Worm (Caenorhabditis elegans) whole organism, L3 larva: ENCODE data around the gene cpt-3.
"Not testable (repeated sequence)": the region's sequence is repeated elsewhere in the genome, so short reads cannot be mapped to it uniquely, and the experiment has no call there.

Experiments used
- R02D3.7 ChIP-seq: fragments of 150-350 bp; optimal IDR thresholded peaks from 2 replicates; lab custom pipeline; 2014; ENCODE audit warnings: missing biosample characterization, missing genetic modification characterization
- ZK546.5 ChIP-seq: sonication (generic microtip); optimal IDR thresholded peaks from 2 replicates; lab custom pipeline; 2017; ENCODE audit warnings: missing biosample characterization, missing genetic modification characterization
- ama-1 ChIP-seq: fragments of 150-350 bp; optimal IDR thresholded peaks from 2 replicates; lab custom pipeline; 2018
- ceh-28 ChIP-seq: fragments of 150-350 bp; optimal IDR thresholded peaks from 2 replicates; lab custom pipeline; 2014; ENCODE audit warnings: missing biosample characterization, missing genetic modification reagents, missing genetic modification characterization
- ceh-82 ChIP-seq: fragments of 150-350 bp; optimal IDR thresholded peaks from 2 replicates; lab custom pipeline; 2014; ENCODE audit warnings: missing biosample characterization, missing genetic modification characterization
- ceh-9 ChIP-seq: sonication (generic microtip); optimal IDR thresholded peaks from 2 replicates; lab custom pipeline; 2018; ENCODE audit warnings: missing biosample characterization, missing genetic modification characterization
- daf-12 ChIP-seq: fragments of 150-350 bp; optimal IDR thresholded peaks from 2 replicates; lab custom pipeline; 2014; ENCODE audit warnings: missing biosample characterization, missing genetic modification reagents, missing genetic modification characterization
- egl-27 ChIP-seq: sonication (generic microtip); optimal IDR thresholded peaks from 4 replicates; lab custom pipeline; 2017; ENCODE audit warnings: missing biosample characterization, missing genetic modification reagents, missing genetic modification characterization
- egl-5 ChIP-seq: fragments of 150-350 bp; optimal IDR thresholded peaks from 2 replicates; lab custom pipeline; 2017; ENCODE audit warnings: missing biosample characterization, missing genetic modification reagents, missing genetic modification characterization, inconsistent platforms
- elt-1 ChIP-seq: fragments of 150-350 bp; optimal IDR thresholded peaks from 2 replicates; lab custom pipeline; 2014; ENCODE audit warnings: missing biosample characterization, missing genetic modification characterization
- elt-2 ChIP-seq: sonication (generic microtip); optimal IDR thresholded peaks from 2 replicates; lab custom pipeline; 2016; ENCODE audit warnings: missing genetic modification reagents, mild to moderate bottlenecking, missing genetic modification characterization, missing compliant biosample characterization
- elt-3 ChIP-seq, 3 experiments: fragments of 150-350 bp in 1 of 3; sonication (generic microtip) in 2 of 3; optimal IDR thresholded peaks; 2 replicates in 2 of 3; 4 replicates in 1 of 3; lab custom pipeline; 2014 to 2017; ENCODE audit warnings: missing biosample characterization in 3 of 3, missing genetic modification characterization in 3 of 3
- eor-1 ChIP-seq, 2 experiments: fragments of 150-350 bp; optimal IDR thresholded peaks; 2 replicates each; lab custom pipeline; 2014 to 2018; ENCODE audit warnings: missing biosample characterization in 2 of 2, missing genetic modification characterization in 2 of 2
- fkh-10 ChIP-seq: sonication (generic microtip); optimal IDR thresholded peaks from 2 replicates; lab custom pipeline; 2017; ENCODE audit warnings: missing biosample characterization, missing genetic modification reagents, missing genetic modification characterization
- fkh-2 ChIP-seq: fragments of 150-350 bp; optimal IDR thresholded peaks from 2 replicates; lab custom pipeline; 2014; ENCODE audit warnings: missing biosample characterization, missing genetic modification reagents, missing genetic modification characterization
- fos-1 ChIP-seq: fragments of 150-350 bp; optimal IDR thresholded peaks from 2 replicates; lab custom pipeline; 2014; ENCODE audit warnings: missing biosample characterization, missing genetic modification characterization
- jun-1 ChIP-seq: fragments of 150-350 bp; optimal IDR thresholded peaks from 2 replicates; lab custom pipeline; 2014; ENCODE audit warnings: missing biosample characterization, missing genetic modification reagents, missing genetic modification characterization
- lin-15B ChIP-seq: fragments of 150-350 bp; optimal IDR thresholded peaks from 2 replicates; lab custom pipeline; 2014; ENCODE audit warnings: missing biosample characterization, missing genetic modification characterization
- lin-39 ChIP-seq: fragments of 150-350 bp; optimal IDR thresholded peaks from 2 replicates; lab custom pipeline; 2018; ENCODE audit warnings: missing biosample characterization, missing genetic modification reagents, missing genetic modification characterization
- lsy-12 ChIP-seq: sonication (generic microtip); optimal IDR thresholded peaks from 2 replicates; lab custom pipeline; 2016; ENCODE audit warnings: mild to moderate bottlenecking, missing genetic modification characterization, missing compliant biosample characterization
- mdl-1 ChIP-seq: fragments of 150-350 bp; optimal IDR thresholded peaks from 2 replicates; lab custom pipeline; 2014; ENCODE audit warnings: missing biosample characterization, missing genetic modification characterization
- nfya-1 ChIP-seq: sonication (generic microtip); optimal IDR thresholded peaks from 2 replicates; lab custom pipeline; 2017; ENCODE audit warnings: missing genetic modification characterization, mild to moderate bottlenecking, missing compliant biosample characterization, antibody characterized with exemption, moderate library complexity; ENCODE audit not compliant: insufficient read depth
- nhr-11 ChIP-seq: fragments of 150-350 bp; optimal IDR thresholded peaks from 2 replicates; lab custom pipeline; 2014; ENCODE audit warnings: missing biosample characterization, missing genetic modification characterization
- nhr-12 ChIP-seq: fragments of 150-350 bp; optimal IDR thresholded peaks from 2 replicates; lab custom pipeline; 2014; ENCODE audit warnings: missing biosample characterization, missing genetic modification characterization
- nhr-237 ChIP-seq: fragments of 150-350 bp; optimal IDR thresholded peaks from 2 replicates; lab custom pipeline; 2014; ENCODE audit warnings: missing biosample characterization, missing genetic modification characterization
- nhr-28 ChIP-seq: fragments of 150-350 bp; optimal IDR thresholded peaks from 2 replicates; lab custom pipeline; 2014; ENCODE audit warnings: missing biosample characterization, missing genetic modification characterization
- nhr-43 ChIP-seq: sonication (generic microtip); optimal IDR thresholded peaks from 2 replicates; lab custom pipeline; 2016; ENCODE audit warnings: mild to moderate bottlenecking, missing genetic modification characterization, missing compliant biosample characterization; ENCODE audit not compliant: poor library complexity, severe bottlenecking
- nhr-67 ChIP-seq: fragments of 150-350 bp; optimal IDR thresholded peaks from 2 replicates; lab custom pipeline; 2014; ENCODE audit warnings: missing biosample characterization, missing genetic modification characterization
- nhr-77 ChIP-seq: fragments of 150-350 bp; optimal IDR thresholded peaks from 2 replicates; lab custom pipeline; 2014; ENCODE audit warnings: missing biosample characterization, missing genetic modification characterization
- pha-4 ChIP-seq: fragments of 150-350 bp; optimal IDR thresholded peaks from 2 replicates; lab custom pipeline; 2014; ENCODE audit warnings: missing biosample characterization, missing genetic modification reagents, missing genetic modification characterization
- pqm-1 ChIP-seq: fragments of 150-350 bp; optimal IDR thresholded peaks from 2 replicates; lab custom pipeline; 2017; ENCODE audit warnings: missing biosample characterization, missing genetic modification characterization, inconsistent platforms
- sea-2 ChIP-seq: fragments of 150-350 bp; sonication (generic microtip); optimal IDR thresholded peaks from 4 replicates; lab custom pipeline; 2014; ENCODE audit warnings: missing biosample characterization, missing genetic modification reagents, missing genetic modification characterization
- skn-1 ChIP-seq: fragments of 150-350 bp; optimal IDR thresholded peaks from 2 replicates; lab custom pipeline; 2014; ENCODE audit warnings: missing biosample characterization, missing genetic modification characterization
- snpc-4 ChIP-seq: fragments of 150-350 bp; optimal IDR thresholded peaks from 2 replicates; lab custom pipeline; 2014; ENCODE audit warnings: missing biosample characterization, missing genetic modification characterization
- unc-62 ChIP-seq: fragments of 150-350 bp; sonication (generic microtip); optimal IDR thresholded peaks from 4 replicates; lab custom pipeline; 2014; ENCODE audit warnings: missing biosample characterization, missing genetic modification reagents, missing genetic modification characterization
- zag-1 ChIP-seq: fragments of 150-350 bp; optimal IDR thresholded peaks from 2 replicates; lab custom pipeline; 2014; ENCODE audit warnings: missing biosample characterization, missing genetic modification characterization

Gene cpt-3

ce11 chrIII:2082519-2082918, at the start of gene cpt-3:
Gene cpt-3, plus strand, starts transcription at chrIII:2082819.
- not testable (repeated sequence) for TF ChIP-seq eor-1 (tag; optimal IDR thresholded peaks at IDR 0.05; lab: Kevin White, UChicago); ceh-28 (tag; lab: Kevin White, UChicago); lin-39 (tag; lab: Kevin White, UChicago)

- TF ChIP-seq sea-2 (GFP tag; lab: Kevin White, UChicago) (no peak), nhr-237 (no peak), snpc-4 (tag; lab: Kevin White, UChicago) (no peak), ceh-9 (tag; lab: Kevin White, UChicago) (no peak), egl-27 (no peak), lsy-12 (tag; lab: Kevin White, UChicago) (no peak)
Observed at ce11 chrIII:2047907-2048306, 34.7 kb upstream of the cpt-3 start, which contains the start of gene dpy-1. Gene dpy-1, minus strand, starts transcription at chrIII:2048007.

ce11 chrIII:2049825-2050224, 32.8 kb upstream of the cpt-3 start:
- peak; percentile 52 for TF ChIP-seq elt-2 (tag; lab: Kevin White, UChicago)
- no peak for TF ChIP-seq nhr-77

- TF ChIP-seq jun-1 (tag; lab: Kevin White, UChicago) (no peak), sea-2 (GFP tag; lab: Kevin White, UChicago) (no peak), elt-2 (tag; lab: Kevin White, UChicago) (peak; percentile 76), pqm-1 (tag; lab: Kevin White, UChicago) (peak; percentile 25)
Observed at ce11 chrIII:2050494-2050893, 32.1 kb upstream of the cpt-3 start.

ce11 chrIII:2053433-2053832, 29.2 kb upstream of the cpt-3 start:
- TF ChIP-seq elt-2 (tag; lab: Kevin White, UChicago) (peak; percentile 84), nfya-1 (tag; lab: Kevin White, UChicago) (no peak), pqm-1 (tag; lab: Kevin White, UChicago) (peak; percentile 80), elt-3 (tag; optimal IDR thresholded peaks at IDR 0.05; lab: Kevin White, UChicago) (peak in 1 of 3 experiments; percentile 45)

- TF ChIP-seq mdl-1 (tag; lab: Kevin White, UChicago): no peak
- TF ChIP-seq fos-1: no peak
- no peak for TF ChIP-seq nhr-43 (tag; lab: Kevin White, UChicago)
- TF ChIP-seq skn-1 (tag; lab: Kevin White, UChicago): no peak
- no peak for TF ChIP-seq ama-1 (lab: Kevin White, UChicago)
- no peak for TF ChIP-seq elt-2 (tag; lab: Kevin White, UChicago)
- no peak for TF ChIP-seq pha-4 (tag; lab: Kevin White, UChicago)
- TF ChIP-seq snpc-4 (tag; lab: Kevin White, UChicago): no peak
- no peak for TF ChIP-seq nhr-11 (tag; lab: Kevin White, UChicago)
- TF ChIP-seq zag-1 (tag; lab: Kevin White, UChicago): no peak
- TF ChIP-seq daf-12 (tag; lab: Kevin White, UChicago): no peak
- TF ChIP-seq ZK546.5 (tag; lab: Kevin White, UChicago): no peak
- no peak for TF ChIP-seq nhr-12 (tag; lab: Kevin White, UChicago)
- no peak for TF ChIP-seq elt-3 (tag; optimal IDR thresholded peaks at IDR 0.05; lab: Kevin White, UChicago)
- no peak for TF ChIP-seq nhr-77
- TF ChIP-seq R02D3.7: no peak
Observed at ce11 chrIII:2054084-2054483, 28.5 kb upstream of the cpt-3 start, which contains the start of gene M01E10.3. Gene M01E10.3, minus strand, starts transcription at chrIII:2054184.

DNA sequence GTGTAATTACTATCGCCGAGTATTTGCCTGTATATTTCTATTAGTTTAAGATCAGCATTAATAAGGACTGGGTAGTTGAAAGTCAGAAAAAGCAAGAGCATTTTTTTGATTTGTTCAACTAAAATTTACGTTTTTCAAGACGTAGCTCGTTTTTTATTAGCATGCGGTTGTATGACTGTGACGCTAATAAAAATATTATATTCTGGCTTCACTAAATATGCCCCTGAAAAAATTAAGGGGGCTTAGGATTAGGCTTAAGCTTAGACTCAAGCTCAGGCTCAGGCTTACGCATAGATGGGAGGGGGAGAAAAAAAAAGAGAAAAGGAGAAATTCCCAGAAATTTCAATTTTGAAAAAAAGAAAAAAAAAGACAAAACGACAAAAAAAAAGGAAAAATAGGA, 25.0 kb upstream of the cpt-3 start, which contains the start of gene Y39A3A.2:
Gene Y39A3A.2, minus strand, starts transcription at position 101 of the 400 bp plus-strand sequence.
- no peak for TF ChIP-seq pha-4 (tag; lab: Kevin White, UChicago)
- no peak for TF ChIP-seq elt-1
- TF ChIP-seq elt-2 (tag; lab: Kevin White, UChicago): no peak
- TF ChIP-seq fkh-2 (tag; lab: Kevin White, UChicago): no peak
- TF ChIP-seq fkh-10: no peak
- no peak for TF ChIP-seq nhr-28 (tag; lab: Kevin White, UChicago)
- TF ChIP-seq lin-15B (tag; lab: Kevin White, UChicago): no peak
- no peak for TF ChIP-seq snpc-4 (tag; lab: Kevin White, UChicago)
- TF ChIP-seq egl-5 (tag; lab: Kevin White, UChicago): no peak
- TF ChIP-seq elt-3 (tag; optimal IDR thresholded peaks at IDR 0.05; lab: Kevin White, UChicago): no peak
- no peak for TF ChIP-seq ceh-82 (tag; lab: Kevin White, UChicago)
- TF ChIP-seq nhr-77: no peak
- TF ChIP-seq nhr-67 (tag; lab: Kevin White, UChicago): no peak
- TF ChIP-seq skn-1 (tag; lab: Kevin White, UChicago): no peak
- TF ChIP-seq unc-62 (GFP tag; lab: Kevin White, UChicago): no peak
- no peak for TF ChIP-seq fos-1
- no peak for TF ChIP-seq R02D3.7
- no peak for TF ChIP-seq ama-1 (lab: Kevin White, UChicago)
- no peak for TF ChIP-seq nhr-43 (tag; lab: Kevin White, UChicago)
